Fruit fly (Drosophila melanogaster) whole organism, prepupa: ENCODE data around the gene CG7065.

Experiments used
- Blimp-1 ChIP-seq: fragments of 200-800 bp; sonication (Bioruptor generic); optimal IDR thresholded peaks from 3 replicates; lab custom pipeline; 2017; ENCODE audit warnings: missing biosample characterization, missing genetic modification characterization, mild to moderate bottlenecking, moderate library complexity, missing genetic modification reagents
- CG15336 ChIP-seq: fragments of 200-800 bp; sonication (Bioruptor generic); IDR thresholded peaks from 2 replicates; pipeline ENCODE4 v1.3.6; 2022; ENCODE audit warnings: missing biosample characterization, missing genetic modification characterization
- CG6163 ChIP-seq: fragments of 200-800 bp; sonication (Bioruptor generic); IDR thresholded peaks from 3 replicates; pipeline ENCODE4 v1.3.6; 2022; ENCODE audit warnings: missing biosample characterization, missing genetic modification characterization
- Ets96B ChIP-seq: fragments of 200-800 bp; optimal IDR thresholded peaks from 2 replicates; lab custom pipeline; 2019; ENCODE audit warnings: missing biosample characterization, mild to moderate bottlenecking, missing genetic modification characterization, moderate library complexity
- Sox102F ChIP-seq: fragments of 200-800 bp; sonication (Bioruptor generic); optimal IDR thresholded peaks from 2 replicates; lab custom pipeline; 2016; ENCODE audit warnings: missing biosample characterization, mild to moderate bottlenecking, missing genetic modification characterization
- dsx ChIP-seq: fragments of 200-800 bp; optimal IDR thresholded peaks from 3 replicates; lab custom pipeline; 2019; ENCODE audit warnings: missing biosample characterization, mild to moderate bottlenecking, missing genetic modification characterization, moderate library complexity; ENCODE audit not compliant: poor library complexity, severe bottlenecking

dm6 chrX:9142224-9142802 lies at the start of gene CG7065:
- TF ChIP-seq Sox102F (GFP tag; lab: Kevin White, UChicago) = no peak
- TF ChIP-seq dsx (GFP tag; lab: Kevin White, UChicago) = no peak
- no peak for TF ChIP-seq CG15336 (GFP tag; lab: Robert Waterston, UW)
- no peak for TF ChIP-seq Blimp-1 (GFP tag; lab: Kevin White, UChicago)
- no peak for TF ChIP-seq Ets96B (tag; lab: Kevin White, UChicago)
- TF ChIP-seq CG6163 = no peak
